Fruit fly (Drosophila melanogaster): Measurements from ENCODE around the gene PGRP-LD.
A peak's percentile ranks its signal among the peaks of the same experiment; 100 is the strongest.

Gene PGRP-LD

dm6 chr3L:5797274-5797673 is 17.4 kb downstream of the PGRP-LD start (continued):
- TF ChIP-seq seq (GFP tag; IDR thresholded peaks at IDR 0.05), result no peak
- peak; percentile 87 for TF ChIP-seq crol (GFP tag; IDR thresholded peaks at IDR 0.05)
- no peak for TF ChIP-seq Ets97D (GFP tag; optimal IDR thresholded peaks at IDR 0.05)
- TF ChIP-seq CG11695 (GFP tag; IDR thresholded peaks at IDR 0.05), result no peak
- TF ChIP-seq CG30431 (GFP tag; optimal IDR thresholded peaks at IDR 0.05), result no peak
- no peak for TF ChIP-seq nom (GFP tag; optimal IDR thresholded peaks at IDR 0.05)
- no peak for TF ChIP-seq trem (tag; optimal IDR thresholded peaks at IDR 0.05)
- no peak for TF ChIP-seq Sry-δ (GFP tag; optimal IDR thresholded peaks at IDR 0.05)
- peak; percentile 31; the same call in 1 of the 2 replicates for TF ChIP-seq CG13287 (GFP tag; IDR thresholded peaks at IDR 0.05; ENCODE audit: partially characterized antibody)
- TF ChIP-seq gcm (GFP tag; optimal IDR thresholded peaks at IDR 0.05), result peak; percentile 34

- TF ChIP-seq z (GFP tag; IDR thresholded peaks at IDR 0.05), result peak; percentile 70
- TF ChIP-seq CG12769 (tag; optimal IDR thresholded peaks at IDR 0.05), result peak; percentile 17
- TF ChIP-seq vvl (GFP tag; IDR thresholded peaks at IDR 0.05), result peak; percentile 35; the same call in 1 of the 2 replicates
- TF ChIP-seq Hr78 (GFP tag; optimal IDR thresholded peaks at IDR 0.05), result peak in 1 of 2 experiments; percentile 22
- no peak for TF ChIP-seq B-H1 (GFP tag; IDR thresholded peaks at IDR 0.05)
- TF ChIP-seq stc (GFP tag; IDR thresholded peaks at IDR 0.05), result 0 out of 2 replicates have a peak, but pooled peaks have one; percentile 6
- TF ChIP-seq CG11723 (GFP tag; optimal IDR thresholded peaks at IDR 0.05), result no peak
- TF ChIP-seq chinmo (GFP tag; IDR thresholded peaks at IDR 0.05; ENCODE audit: partially characterized antibody), result 0 out of 4 replicates have a peak, but pooled peaks have one; percentile 58
- TF ChIP-seq CG15269 (tag; optimal IDR thresholded peaks at IDR 0.05), result peak; percentile 19
- peak; percentile 49 for TF ChIP-seq ftz-f1 (GFP tag; optimal IDR thresholded peaks at IDR 0.05)
- TF ChIP-seq kay (GFP tag; optimal IDR thresholded peaks at IDR 0.05), result no peak
- TF ChIP-seq CG15011 (GFP tag; optimal IDR thresholded peaks at IDR 0.05), result no peak
- peak; percentile 62 for TF ChIP-seq oc (tag; optimal IDR thresholded peaks at IDR 0.05)
- TF ChIP-seq CG10959 (GFP tag; IDR thresholded peaks at IDR 0.05), result 0 out of 2 replicates have a peak, but pooled peaks have one; percentile 17
- 0 out of 2 replicates have a peak, but pooled peaks have one; percentile 34 for TF ChIP-seq Drgx (GFP tag; IDR thresholded peaks at IDR 0.05)
- no peak for TF ChIP-seq CG8478 (optimal IDR thresholded peaks at IDR 0.05)
- TF ChIP-seq nom (GFP tag; optimal IDR thresholded peaks at IDR 0.05), result peak; percentile 11
Measured at dm6 chr3L:5802063-5802531, 22.2 kb downstream of the PGRP-LD start.

- TF ChIP-seq CG11247 (GFP tag; IDR thresholded peaks at IDR 0.05), result no peak
- no peak for TF ChIP-seq schlank (tag; optimal IDR thresholded peaks at IDR 0.05)
- no peak for TF ChIP-seq CG6254 (GFP tag; optimal IDR thresholded peaks at IDR 0.05)
- TF ChIP-seq CG1647 (GFP tag; optimal IDR thresholded peaks at IDR 0.05), result no peak
- no peak for TF ChIP-seq abd-A (tag; optimal IDR thresholded peaks at IDR 0.05)
- no peak for TF ChIP-seq pfk (GFP tag; optimal IDR thresholded peaks at IDR 0.05)
- TF ChIP-seq Ptx1 (GFP tag; IDR thresholded peaks at IDR 0.05), result no peak
- no peak for TF ChIP-seq Doc3 (GFP tag; IDR thresholded peaks at IDR 0.05; ENCODE audit: partially characterized antibody)
- no peak for TF ChIP-seq usp (GFP tag; optimal IDR thresholded peaks at IDR 0.05)
- TF ChIP-seq Spps (tag; optimal IDR thresholded peaks at IDR 0.05), result no peak
- TF ChIP-seq sens-2 (GFP tag; IDR thresholded peaks at IDR 0.05), result no peak
- no peak for TF ChIP-seq CG12219 (GFP tag; optimal IDR thresholded peaks at IDR 0.05)
- no peak for TF ChIP-seq ssp (GFP tag; IDR thresholded peaks at IDR 0.05)
- TF ChIP-seq ab (GFP tag; optimal IDR thresholded peaks at IDR 0.05), result no peak
- TF ChIP-seq al (GFP tag; IDR thresholded peaks at IDR 0.05), result no peak
- TF ChIP-seq CG13894 (tag; optimal IDR thresholded peaks at IDR 0.05), result no peak
- TF ChIP-seq CG9215 (GFP tag; IDR thresholded peaks at IDR 0.05), result no peak
- TF ChIP-seq onecut (GFP tag; IDR thresholded peaks at IDR 0.05), result no peak
- no peak for TF ChIP-seq fd96Cb (tag; optimal IDR thresholded peaks at IDR 0.05)
Measured at dm6 chr3L:5802733-5803132, 22.9 kb downstream of the PGRP-LD start, which contains the start of gene CG42272. TSS of gene CG42272 (plus strand) at chr3L:5803033.
